Worm (Caenorhabditis elegans) whole organism, L3 larva: Measurements from ENCODE around the gene srlf-4.

ENCODE experiments used
- ZK546.5 ChIP-seq: sonication (generic microtip); optimal IDR thresholded peaks from 2 replicates; lab custom pipeline; 2017; ENCODE audit warnings: missing biosample characterization, missing genetic modification characterization
- aly-2 ChIP-seq: fragments of 150-350 bp; optimal IDR thresholded peaks from 2 replicates; lab custom pipeline; 2014; ENCODE audit warnings: missing biosample characterization, missing genetic modification characterization
- ceh-16 ChIP-seq: sonication (generic microtip); optimal IDR thresholded peaks from 2 replicates; lab custom pipeline; 2017; ENCODE audit warnings: missing biosample characterization, missing genetic modification characterization
- ceh-82 ChIP-seq: fragments of 150-350 bp; optimal IDR thresholded peaks from 2 replicates; lab custom pipeline; 2014; ENCODE audit warnings: missing biosample characterization, missing genetic modification characterization
- daf-12 ChIP-seq: fragments of 150-350 bp; optimal IDR thresholded peaks from 2 replicates; lab custom pipeline; 2014; ENCODE audit warnings: missing biosample characterization, missing genetic modification reagents, missing genetic modification characterization
- egl-5 ChIP-seq: fragments of 150-350 bp; optimal IDR thresholded peaks from 2 replicates; lab custom pipeline; 2017; ENCODE audit warnings: missing biosample characterization, missing genetic modification reagents, missing genetic modification characterization, inconsistent platforms
- elt-2 ChIP-seq: sonication (generic microtip); optimal IDR thresholded peaks from 2 replicates; lab custom pipeline; 2016; ENCODE audit warnings: missing genetic modification reagents, mild to moderate bottlenecking, missing genetic modification characterization, missing compliant biosample characterization
- elt-3 ChIP-seq, 3 experiments: fragments of 150-350 bp in 1 of 3; sonication (generic microtip) in 2 of 3; optimal IDR thresholded peaks; 2 replicates in 2 of 3; 4 replicates in 1 of 3; lab custom pipeline; 2014 to 2017; ENCODE audit warnings: missing biosample characterization in 3 of 3, missing genetic modification characterization in 3 of 3
- eor-1 ChIP-seq, 2 experiments: fragments of 150-350 bp; optimal IDR thresholded peaks; 2 replicates each; lab custom pipeline; 2014 to 2018; ENCODE audit warnings: missing biosample characterization in 2 of 2, missing genetic modification characterization in 2 of 2
- fkh-10 ChIP-seq: sonication (generic microtip); optimal IDR thresholded peaks from 2 replicates; lab custom pipeline; 2017; ENCODE audit warnings: missing biosample characterization, missing genetic modification reagents, missing genetic modification characterization
- fkh-2 ChIP-seq: fragments of 150-350 bp; optimal IDR thresholded peaks from 2 replicates; lab custom pipeline; 2014; ENCODE audit warnings: missing biosample characterization, missing genetic modification reagents, missing genetic modification characterization
- jun-1 ChIP-seq: fragments of 150-350 bp; optimal IDR thresholded peaks from 2 replicates; lab custom pipeline; 2014; ENCODE audit warnings: missing biosample characterization, missing genetic modification reagents, missing genetic modification characterization
- lin-15B ChIP-seq: fragments of 150-350 bp; optimal IDR thresholded peaks from 2 replicates; lab custom pipeline; 2014; ENCODE audit warnings: missing biosample characterization, missing genetic modification characterization
- lin-39 ChIP-seq: fragments of 150-350 bp; optimal IDR thresholded peaks from 2 replicates; lab custom pipeline; 2018; ENCODE audit warnings: missing biosample characterization, missing genetic modification reagents, missing genetic modification characterization
- lsy-12 ChIP-seq: sonication (generic microtip); optimal IDR thresholded peaks from 2 replicates; lab custom pipeline; 2016; ENCODE audit warnings: mild to moderate bottlenecking, missing genetic modification characterization, missing compliant biosample characterization
- nfya-1 ChIP-seq: sonication (generic microtip); optimal IDR thresholded peaks from 2 replicates; lab custom pipeline; 2017; ENCODE audit warnings: missing genetic modification characterization, mild to moderate bottlenecking, missing compliant biosample characterization, antibody characterized with exemption, moderate library complexity; ENCODE audit not compliant: insufficient read depth
- nhr-12 ChIP-seq: fragments of 150-350 bp; optimal IDR thresholded peaks from 2 replicates; lab custom pipeline; 2014; ENCODE audit warnings: missing biosample characterization, missing genetic modification characterization
- nhr-23 ChIP-seq: fragments of 150-350 bp; optimal IDR thresholded peaks from 2 replicates; lab custom pipeline; 2014; ENCODE audit warnings: missing biosample characterization, missing genetic modification reagents, missing genetic modification characterization
- nhr-237 ChIP-seq: fragments of 150-350 bp; optimal IDR thresholded peaks from 2 replicates; lab custom pipeline; 2014; ENCODE audit warnings: missing biosample characterization, missing genetic modification characterization
- nhr-25 ChIP-seq: sonication (generic microtip); optimal IDR thresholded peaks from 2 replicates; lab custom pipeline; 2017; ENCODE audit warnings: missing biosample characterization, missing genetic modification characterization
- nhr-28 ChIP-seq: fragments of 150-350 bp; optimal IDR thresholded peaks from 2 replicates; lab custom pipeline; 2014; ENCODE audit warnings: missing biosample characterization, missing genetic modification characterization
- nhr-43 ChIP-seq: sonication (generic microtip); optimal IDR thresholded peaks from 2 replicates; lab custom pipeline; 2016; ENCODE audit warnings: mild to moderate bottlenecking, missing genetic modification characterization, missing compliant biosample characterization; ENCODE audit not compliant: poor library complexity, severe bottlenecking
- nhr-67 ChIP-seq: fragments of 150-350 bp; optimal IDR thresholded peaks from 2 replicates; lab custom pipeline; 2014; ENCODE audit warnings: missing biosample characterization, missing genetic modification characterization
- nhr-76 ChIP-seq: fragments of 150-350 bp; sonication (generic microtip); optimal IDR thresholded peaks from 5 replicates; lab custom pipeline; 2014; ENCODE audit warnings: missing biosample characterization, missing genetic modification characterization
- pha-4 ChIP-seq: fragments of 150-350 bp; optimal IDR thresholded peaks from 2 replicates; lab custom pipeline; 2014; ENCODE audit warnings: missing biosample characterization, missing genetic modification reagents, missing genetic modification characterization
- pqm-1 ChIP-seq: fragments of 150-350 bp; optimal IDR thresholded peaks from 2 replicates; lab custom pipeline; 2017; ENCODE audit warnings: missing biosample characterization, missing genetic modification characterization, inconsistent platforms
- skn-1 ChIP-seq: fragments of 150-350 bp; optimal IDR thresholded peaks from 2 replicates; lab custom pipeline; 2014; ENCODE audit warnings: missing biosample characterization, missing genetic modification characterization
- snpc-4 ChIP-seq: fragments of 150-350 bp; optimal IDR thresholded peaks from 2 replicates; lab custom pipeline; 2014; ENCODE audit warnings: missing biosample characterization, missing genetic modification characterization
- tbx-2 ChIP-seq: sonication (generic microtip); optimal IDR thresholded peaks from 2 replicates; lab custom pipeline; 2016; ENCODE audit warnings: mild to moderate bottlenecking, missing genetic modification characterization, missing compliant biosample characterization
- unc-62 ChIP-seq: fragments of 150-350 bp; sonication (generic microtip); optimal IDR thresholded peaks from 4 replicates; lab custom pipeline; 2014; ENCODE audit warnings: missing biosample characterization, missing genetic modification reagents, missing genetic modification characterization
- zag-1 ChIP-seq: fragments of 150-350 bp; optimal IDR thresholded peaks from 2 replicates; lab custom pipeline; 2014; ENCODE audit warnings: missing biosample characterization, missing genetic modification characterization
- ztf-11 ChIP-seq: fragments of 150-350 bp; optimal IDR thresholded peaks from 2 replicates; lab custom pipeline; 2014; ENCODE audit warnings: missing biosample characterization, missing genetic modification characterization
- ztf-4 ChIP-seq: fragments of 150-350 bp; optimal IDR thresholded peaks from 2 replicates; lab custom pipeline; 2014; ENCODE audit warnings: missing biosample characterization, missing genetic modification characterization

The srlf-4 gene

DNA sequence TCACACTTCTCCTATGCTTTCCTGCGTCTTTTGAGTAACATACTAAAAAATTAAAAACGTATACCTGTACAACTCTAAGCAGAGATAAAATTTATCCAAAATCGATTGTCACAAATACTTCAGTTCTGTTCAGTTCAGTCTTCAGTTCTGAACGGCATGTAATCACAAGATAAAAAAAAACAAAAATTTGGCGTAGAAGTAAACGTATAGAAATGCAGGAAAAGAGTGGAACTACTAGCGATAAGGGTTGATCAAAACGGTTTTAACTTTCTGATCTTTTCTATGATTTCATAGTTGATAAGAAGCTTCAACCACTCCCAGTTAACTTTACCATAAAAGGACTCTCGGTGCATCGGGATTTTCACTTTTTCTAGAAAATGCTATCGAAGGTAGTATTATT is 40.8 kb upstream of the srlf-4 start, which contains the start of gene dod-22:
TSS of gene dod-22 (plus strand) at position 301 of the 400 bp plus-strand sequence.
- TF ChIP-seq eor-1 (tag; optimal IDR thresholded peaks at IDR 0.05; lab: Kevin White, UChicago) (no peak), lsy-12 (tag; lab: Kevin White, UChicago) (no peak), zag-1 (tag; lab: Kevin White, UChicago) (no peak), nhr-28 (tag; lab: Kevin White, UChicago) (no peak), ceh-16 (tag; lab: Kevin White, UChicago) (no peak), nhr-25 (tag; lab: Kevin White, UChicago) (no peak), jun-1 (tag; lab: Kevin White, UChicago) (no peak), nhr-67 (tag; lab: Kevin White, UChicago) (no peak), nhr-23 (tag; lab: Kevin White, UChicago) (no peak), ztf-11 (tag; lab: Kevin White, UChicago) (no peak), ceh-82 (tag; lab: Kevin White, UChicago) (no peak), fkh-2 (no peak), aly-2 (tag; lab: Kevin White, UChicago) (no peak), snpc-4 (tag; lab: Kevin White, UChicago) (no peak), elt-3 (tag; optimal IDR thresholded peaks at IDR 0.05; lab: Kevin White, UChicago) (no peak), nhr-76 (tag; lab: Kevin White, UChicago) (no peak), pha-4 (tag; lab: Kevin White, UChicago) (no peak)

DNA sequence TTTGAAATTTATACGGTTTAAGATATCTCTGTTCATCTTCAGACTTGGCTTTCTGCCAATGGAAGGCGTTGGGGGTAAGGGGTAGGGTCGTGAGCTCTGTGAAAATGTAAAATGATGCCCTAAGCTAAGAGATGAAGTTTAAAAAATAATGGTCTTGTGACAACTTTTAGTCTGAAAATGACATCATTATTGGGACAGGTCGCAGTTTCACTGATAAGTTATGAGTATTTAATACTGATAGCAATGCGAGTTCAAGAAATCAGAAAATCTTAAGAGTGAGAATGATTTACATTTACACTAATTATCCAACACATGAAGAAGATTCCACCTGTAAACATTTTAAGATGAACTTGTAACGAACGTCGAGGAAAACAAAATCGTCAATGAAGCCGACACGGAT is 40.4 kb upstream of the srlf-4 start:
- TF ChIP-seq lin-39 (tag; lab: Kevin White, UChicago) (no peak), pqm-1 (tag; lab: Kevin White, UChicago) (peak; percentile 76), elt-2 (tag; lab: Kevin White, UChicago) (peak; percentile 64), tbx-2 (tag; lab: Kevin White, UChicago) (no peak)

DNA sequence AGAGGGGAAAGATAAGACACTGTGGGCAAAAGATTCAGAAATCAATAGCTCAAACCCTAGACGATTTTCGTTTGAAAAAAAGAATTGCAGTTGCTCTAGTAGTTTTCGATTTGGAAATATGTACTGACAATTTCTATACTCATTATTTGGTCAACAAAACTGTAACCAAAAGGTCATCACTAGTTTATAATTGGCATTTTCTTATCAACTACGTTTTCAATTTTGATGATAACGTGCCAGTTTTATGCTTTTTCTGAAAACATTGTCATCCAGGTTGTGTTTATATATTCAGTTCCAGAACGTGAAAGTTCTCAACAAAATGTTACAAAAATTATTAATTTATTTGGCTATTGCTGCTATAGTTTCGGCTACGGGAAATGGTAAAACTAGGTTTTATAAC is 38.3 kb upstream of the srlf-4 start, which contains the start of gene F55G11.8:
TSS of gene F55G11.8 (plus strand) at position 245 of the 400 bp plus-strand sequence.
- TF ChIP-seq fkh-10 (GFP tag; lab: Kevin White, UChicago) (no peak), nhr-76 (tag; lab: Kevin White, UChicago) (no peak), elt-2 (tag; lab: Kevin White, UChicago) (peak; percentile 78), lin-15B (tag; lab: Kevin White, UChicago) (no peak), pqm-1 (tag; lab: Kevin White, UChicago) (peak; percentile 20), pha-4 (tag; lab: Kevin White, UChicago) (no peak), skn-1 (tag; lab: Kevin White, UChicago) (peak; percentile 2), ztf-11 (tag; lab: Kevin White, UChicago) (no peak), nhr-43 (tag; lab: Kevin White, UChicago) (no peak), aly-2 (tag; lab: Kevin White, UChicago) (no peak)
- TF ChIP-seq, all 47 proteins: peak for 3

DNA sequence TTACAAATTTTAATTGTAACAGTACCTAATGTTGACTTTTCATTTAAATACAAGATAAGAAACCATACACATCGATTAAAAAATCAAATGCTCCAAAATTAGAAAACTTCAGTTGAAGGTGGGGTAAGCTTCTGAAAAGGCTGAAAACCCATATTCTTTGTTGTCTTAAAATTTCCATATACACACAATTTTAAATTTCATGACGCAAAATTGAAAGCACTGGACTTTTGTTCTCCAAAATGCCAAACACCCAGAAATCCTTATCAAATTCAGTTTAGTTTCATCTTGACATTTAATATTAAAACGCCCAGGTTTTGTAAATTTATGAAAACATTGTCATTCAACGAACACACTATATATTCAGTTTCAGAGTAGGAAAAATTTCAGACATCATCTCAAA is 35.9 kb upstream of the srlf-4 start, which contains the start of gene F55G11.7:
TSS of gene F55G11.7 (plus strand) at position 301 of the 400 bp plus-strand sequence.
- TF ChIP-seq tbx-2 (tag; lab: Kevin White, UChicago), result no peak
- no peak for TF ChIP-seq ztf-4 (tag; lab: Kevin White, UChicago)
- no peak for TF ChIP-seq nhr-25 (tag; lab: Kevin White, UChicago)
- TF ChIP-seq egl-5 (tag; lab: Kevin White, UChicago), result no peak
- TF ChIP-seq ZK546.5, result no peak
- TF ChIP-seq ceh-82 (tag; lab: Kevin White, UChicago), result no peak
- no peak for TF ChIP-seq elt-3 (tag; optimal IDR thresholded peaks at IDR 0.05; lab: Kevin White, UChicago)
- no peak for TF ChIP-seq nfya-1 (tag; lab: Kevin White, UChicago)
- TF ChIP-seq unc-62 (GFP tag; lab: Kevin White, UChicago), result no peak
- no peak for TF ChIP-seq aly-2 (tag; lab: Kevin White, UChicago)
- TF ChIP-seq nhr-67 (tag; lab: Kevin White, UChicago), result no peak
- TF ChIP-seq nhr-237 (tag; lab: Kevin White, UChicago), result no peak
- TF ChIP-seq fkh-2, result no peak
- no peak for TF ChIP-seq nhr-12 (tag; lab: Kevin White, UChicago)
- no peak for TF ChIP-seq skn-1 (tag; lab: Kevin White, UChicago)
- TF ChIP-seq daf-12 (tag; lab: Kevin White, UChicago), result no peak
